Fruit fly (Drosophila melanogaster) whole organism, prepupa: ENCODE data around the gene CG13999.

Source experiments
- CG11902 ChIP-seq: fragments of 200-800 bp; sonication (Bioruptor generic); optimal IDR thresholded peaks from 3 replicates; lab custom pipeline; 2016; ENCODE audit warnings: missing biosample characterization, missing genetic modification characterization
- CG32006 ChIP-seq: fragments of 200-800 bp; sonication (Bioruptor generic); optimal IDR thresholded peaks from 3 replicates; lab custom pipeline; 2017; ENCODE audit warnings: missing biosample characterization, mild to moderate bottlenecking, missing genetic modification characterization
- Sox102F ChIP-seq: fragments of 200-800 bp; sonication (Bioruptor generic); optimal IDR thresholded peaks from 2 replicates; lab custom pipeline; 2016; ENCODE audit warnings: missing biosample characterization, mild to moderate bottlenecking, missing genetic modification characterization
- topi ChIP-seq: fragments of 200-800 bp; sonication (Bioruptor generic); optimal IDR thresholded peaks from 3 replicates; lab custom pipeline; 2016; ENCODE audit warnings: missing biosample characterization, missing genetic modification characterization

- TF ChIP-seq topi (GFP tag; lab: Kevin White, UChicago) (no peak), CG11902 (no peak), CG32006 (GFP tag; lab: Kevin White, UChicago) (no peak), Sox102F (no peak)
Observed at dm6 chr2L:6000065-6000464, 43.8 kb upstream of the CG13999 start, which contains the start of gene Tsp26A.
